Fruit fly (Drosophila melanogaster) whole organism, larva: ENCODE data around the gene GlcAT-S.

ENCODE experiments used
- noc ChIP-seq: fragments of 200-800 bp; sonication (Bioruptor generic); optimal IDR thresholded peaks from 3 replicates; lab custom pipeline; 2019; ENCODE audit warnings: missing biosample characterization, mild to moderate bottlenecking, missing genetic modification characterization, moderate library complexity

GlcAT-S gene

dm6 chr2L:9625185-9625584 is 8.9 kb downstream of the GlcAT-S start, which contains the start of gene CG31882:
CG31882 (minus strand) TSS chr2L:9625285.
- no peak for TF ChIP-seq noc (tag; lab: Kevin White, UChicago)

DNA sequence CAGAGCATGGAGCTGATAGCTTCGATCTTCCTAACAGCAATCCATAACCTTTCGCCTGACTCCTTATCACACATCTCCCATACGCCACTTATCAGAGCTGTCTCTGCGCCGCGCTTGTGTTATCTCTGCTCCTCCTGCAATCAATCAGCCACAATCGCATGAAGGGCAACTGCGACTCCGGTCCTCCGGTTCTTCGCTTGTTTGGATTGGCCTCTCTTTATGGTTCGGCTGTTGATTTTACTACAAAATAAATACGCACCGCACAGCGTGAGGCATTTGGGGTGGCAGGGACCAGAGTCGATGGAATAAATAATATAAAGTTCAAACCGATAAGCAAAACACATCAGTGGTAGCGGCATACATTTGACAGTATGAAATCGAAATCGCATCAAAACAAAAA is 16.8 kb downstream of the GlcAT-S start:
- TF ChIP-seq noc (tag; lab: Kevin White, UChicago): no peak

- peak; percentile 84 for TF ChIP-seq noc (tag; lab: Kevin White, UChicago)
Observed at dm6 chr2L:9633811-9634436, 17.7 kb downstream of the GlcAT-S start, which contains the start of gene Apoltp. Apoltp (plus strand) TSS chr2L:9634179.

- no peak for TF ChIP-seq noc (tag; lab: Kevin White, UChicago)
Observed at dm6 chr2L:9656300-9656699, 40.0 kb downstream of the GlcAT-S start, which contains the start of gene CG33299. CG33299 (plus strand) TSS chr2L:9656600.

DNA sequence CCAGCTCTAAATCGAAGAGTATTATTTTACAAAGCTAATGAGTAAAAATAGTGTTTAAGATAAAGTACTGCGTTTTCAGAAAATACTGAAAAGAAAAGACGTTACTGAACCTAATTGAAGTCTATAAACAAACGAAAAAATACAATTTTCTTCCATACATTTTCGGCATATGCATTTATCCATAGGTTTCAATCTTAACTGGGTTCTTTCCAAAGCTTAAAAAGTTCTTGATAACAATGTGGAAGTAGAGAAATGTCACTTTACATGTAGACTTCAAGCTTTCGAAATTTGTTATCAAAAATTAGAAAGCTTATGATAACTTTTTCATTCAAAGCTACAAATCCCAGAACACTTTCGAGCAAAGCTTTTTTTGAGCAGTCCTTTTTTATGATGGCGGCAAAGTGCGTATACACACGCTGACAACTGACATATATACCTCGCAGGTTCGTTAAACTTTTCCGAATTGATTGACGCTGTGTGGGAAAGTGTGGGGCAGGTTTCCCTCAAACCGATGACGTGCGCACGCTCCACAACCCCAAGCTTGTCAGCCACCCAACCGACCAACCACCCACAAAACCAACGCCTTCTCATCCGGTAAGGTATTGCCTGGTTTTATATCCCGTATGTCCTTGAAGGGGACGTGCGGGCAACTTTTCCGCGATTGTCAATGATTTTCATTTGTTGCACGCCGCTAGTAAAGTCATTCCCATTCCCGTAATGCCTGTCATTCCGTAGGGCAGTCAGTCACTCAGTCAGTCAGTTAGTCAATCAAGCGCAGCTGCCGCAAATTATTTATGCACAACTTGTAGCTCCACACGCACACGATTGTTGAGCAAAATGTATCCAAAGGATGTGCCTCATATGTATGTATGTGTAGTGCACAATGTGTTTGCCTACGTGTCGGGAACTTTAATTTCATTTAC is 41.3 kb downstream of the GlcAT-S start:
- TF ChIP-seq noc (tag; lab: Kevin White, UChicago): no peak

DNA sequence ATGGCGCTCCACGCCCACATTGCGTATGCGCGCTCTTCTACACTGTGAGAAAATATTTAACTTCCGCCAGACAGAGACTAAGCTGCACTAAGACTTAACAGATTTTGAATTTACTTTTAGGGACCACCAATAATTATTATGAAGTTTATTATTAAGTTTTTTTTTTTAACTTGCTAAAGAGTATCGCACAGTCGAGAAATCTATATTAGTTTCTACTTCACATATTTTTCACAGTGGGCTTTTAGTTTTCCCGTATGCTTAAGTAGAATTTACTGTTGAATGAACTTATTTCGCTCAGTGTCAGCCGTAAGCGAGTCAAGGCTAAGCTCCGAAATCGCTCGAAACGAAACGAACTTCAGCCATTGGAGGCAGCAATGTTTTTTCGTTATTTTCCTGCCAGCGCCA is 44.2 kb downstream of the GlcAT-S start:
- TF ChIP-seq noc (tag; lab: Kevin White, UChicago): peak; percentile 49

- TF ChIP-seq noc (tag; lab: Kevin White, UChicago): no peak
Observed at dm6 chr2L:9662977-9663376, 46.7 kb downstream of the GlcAT-S start.

DNA sequence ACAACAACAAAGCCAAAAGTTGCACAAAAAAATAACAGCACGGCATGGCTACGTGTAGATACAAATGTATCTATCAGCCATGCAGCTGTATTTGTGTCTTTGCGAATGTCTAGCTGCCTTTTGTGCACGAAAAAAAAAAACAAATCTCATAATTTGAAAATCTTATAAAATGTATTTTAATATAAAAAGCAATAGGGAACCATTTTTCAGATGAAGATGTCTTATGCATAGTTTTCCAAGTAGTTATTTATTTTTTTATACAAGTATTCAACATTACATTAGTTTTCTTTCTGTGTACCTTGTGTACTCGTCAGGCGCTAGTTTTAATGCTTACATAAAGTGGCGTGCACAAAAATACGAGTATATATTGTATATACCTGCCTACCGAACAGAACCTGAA is 53.1 kb downstream of the GlcAT-S start:
- no peak for TF ChIP-seq noc (tag; lab: Kevin White, UChicago)

DNA sequence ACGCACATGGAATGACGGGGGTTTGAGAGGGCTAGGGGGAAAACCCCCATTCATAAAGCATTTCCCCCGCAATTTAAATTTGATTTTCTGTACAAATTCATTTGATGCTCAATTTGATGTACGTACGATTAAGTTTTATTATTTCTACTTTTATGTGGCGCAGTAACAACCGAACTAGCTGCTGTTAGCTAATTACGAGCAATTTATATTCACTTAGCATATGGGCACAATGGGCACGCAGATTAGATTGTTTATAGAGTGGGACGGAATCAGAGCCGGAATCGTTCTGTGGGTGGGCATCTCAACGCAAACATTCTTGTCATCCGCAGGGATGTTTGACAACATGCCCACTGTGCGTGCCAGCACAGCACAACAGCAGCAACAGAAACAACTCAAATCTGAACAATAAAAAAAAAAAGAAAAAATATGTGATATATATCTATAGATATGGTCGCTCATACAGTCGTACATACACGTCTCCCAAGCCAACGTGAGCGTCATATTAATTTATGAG is 54.7 kb downstream of the GlcAT-S start:
- peak; percentile 40 for TF ChIP-seq noc (tag; lab: Kevin White, UChicago)

- TF ChIP-seq noc (tag; lab: Kevin White, UChicago): no peak
Observed at dm6 chr2L:9672246-9672645, 56.0 kb downstream of the GlcAT-S start.
